Worm (Caenorhabditis elegans): Measurements from ENCODE around the gene btb-17.

DNA sequence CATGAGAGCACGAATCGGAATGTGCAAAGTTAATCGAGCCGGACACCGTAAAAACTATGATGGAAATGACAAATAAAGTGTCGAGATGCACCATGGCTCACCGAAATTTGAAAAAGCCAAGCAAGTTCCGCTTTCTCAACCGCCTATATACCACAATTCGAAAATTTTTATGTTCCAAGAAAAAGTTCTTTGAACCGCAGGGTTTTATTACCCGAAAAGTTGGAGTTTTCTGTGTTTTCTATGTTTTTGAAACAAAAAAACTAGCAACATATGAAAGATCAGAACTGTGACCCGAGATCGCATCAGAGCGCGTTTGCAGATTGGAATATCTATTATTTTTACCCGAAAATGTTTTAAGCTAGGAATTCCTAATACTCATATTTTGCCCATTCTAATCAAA lies 31.9 kb downstream of the btb-17 start, which contains the start of gene Y46D2A.3:
- TF ChIP-seq aly-2 (tag; optimal IDR thresholded peaks at IDR 0.05) (no peak), nhr-12 (tag; optimal IDR thresholded peaks at IDR 0.05) (no peak), snpc-4 (tag; optimal IDR thresholded peaks at IDR 0.05) (no peak), egl-27 (tag; optimal IDR thresholded peaks at IDR 0.05) (no peak), unc-30 (tag; optimal IDR thresholded peaks at IDR 0.05) (no peak), lir-3 (tag; optimal IDR thresholded peaks at IDR 0.05; ENCODE audit: poor library complexity) (no peak), lin-15B (tag; optimal IDR thresholded peaks at IDR 0.05) (no peak), mdl-1 (tag; optimal IDR thresholded peaks at IDR 0.05) (no peak), pax-3 (tag; optimal IDR thresholded peaks at IDR 0.05) (no peak), ama-1 (optimal IDR thresholded peaks at IDR 0.05) (no peak), aha-1 (tag; optimal IDR thresholded peaks at IDR 0.05) (no peak)

All from whole organism, L1 larva.